Worm (Caenorhabditis elegans): ENCODE measurements around the gene set-17.

The set-17 gene

DNA sequence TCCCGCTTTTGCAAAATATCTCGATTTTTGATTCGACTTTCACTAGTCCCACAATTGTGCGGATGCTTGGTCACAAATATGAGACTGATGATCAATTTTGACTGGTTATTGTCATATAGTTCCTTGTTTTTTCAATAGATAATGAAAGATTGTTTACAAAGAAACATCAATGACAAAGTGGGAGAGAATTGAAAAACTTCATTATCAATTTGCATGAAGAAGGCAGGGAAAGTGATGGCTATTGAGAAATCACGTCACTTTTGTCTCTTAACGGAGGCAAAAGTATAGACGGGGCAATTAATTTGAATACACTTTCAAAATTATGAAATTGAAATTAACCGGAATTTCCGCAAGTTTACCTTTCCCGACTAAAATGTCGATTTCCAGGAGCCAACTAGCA, 17.1 kb downstream of the set-17 start:
- TF ChIP-seq unc-39 (tag; optimal IDR thresholded peaks at IDR 0.05) (no peak), fos-1 (tag; optimal IDR thresholded peaks at IDR 0.05) (peak; percentile 4)

DNA sequence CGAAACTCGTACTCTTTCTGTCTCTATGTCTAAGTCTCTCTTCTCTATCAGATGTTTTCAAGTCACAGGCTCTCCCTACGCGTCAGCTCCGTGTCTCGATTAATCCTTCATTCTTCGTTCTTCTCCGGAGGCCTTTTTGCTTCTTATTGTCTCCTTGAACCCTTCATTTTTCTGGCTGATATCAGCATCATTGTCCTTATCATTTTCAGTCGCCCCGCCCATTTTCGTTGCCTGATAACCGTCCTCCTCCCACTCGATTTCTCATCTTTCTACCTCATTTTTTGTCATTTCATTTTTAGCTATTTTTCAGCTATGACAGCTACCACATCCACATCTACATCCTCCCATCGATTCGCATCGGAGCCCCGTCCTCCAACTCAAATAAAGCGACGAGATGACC, 18.1 kb downstream of the set-17 start, which contains the start of gene B0457.6:
Gene B0457.6, plus strand, starts transcription at position 284 of the 400 bp plus-strand sequence.
- TF ChIP-seq nhr-11 (tag; optimal IDR thresholded peaks at IDR 0.05), result no peak
- TF ChIP-seq mbf-1 (tag; optimal IDR thresholded peaks at IDR 0.05), result no peak
- TF ChIP-seq unc-55 (GFP tag; optimal IDR thresholded peaks at IDR 0.05), result peak; percentile 24
- peak; percentile 61 for TF ChIP-seq fos-1 (tag; optimal IDR thresholded peaks at IDR 0.05)

DNA sequence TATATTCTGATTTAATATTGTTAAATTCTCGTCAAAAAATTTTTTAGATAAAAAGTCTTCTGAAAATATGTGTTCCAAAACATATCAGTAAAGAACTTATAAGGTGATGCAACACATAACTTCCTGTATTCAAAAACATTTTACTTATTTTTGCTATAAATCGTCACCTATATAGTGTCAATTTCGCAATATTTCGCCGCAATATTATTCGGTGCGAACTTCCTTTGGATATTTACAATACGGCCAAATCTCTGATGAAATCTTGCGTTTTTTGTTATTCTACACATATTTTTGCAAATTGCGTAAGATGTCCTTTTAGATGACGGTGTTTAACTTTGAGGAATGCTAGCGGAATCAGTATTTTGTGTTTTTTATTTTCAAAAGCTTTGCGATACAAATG, 18.8 kb downstream of the set-17 start:
- TF ChIP-seq nhr-6 (tag; optimal IDR thresholded peaks at IDR 0.05) (no peak), ceh-16 (tag; optimal IDR thresholded peaks at IDR 0.05) (no peak), unc-39 (tag; optimal IDR thresholded peaks at IDR 0.05) (no peak), nhr-12 (tag; optimal IDR thresholded peaks at IDR 0.05) (no peak), F13H6.1 (tag; optimal IDR thresholded peaks at IDR 0.05) (no peak), skn-1 (tag; optimal IDR thresholded peaks at IDR 0.05) (no peak), nhr-77 (tag; optimal IDR thresholded peaks at IDR 0.05) (no peak), mab-5 (tag; optimal IDR thresholded peaks at IDR 0.05) (no peak), nhr-25 (tag; optimal IDR thresholded peaks at IDR 0.05) (no peak), ztf-11 (tag; optimal IDR thresholded peaks at IDR 0.05) (no peak), fos-1 (tag; optimal IDR thresholded peaks at IDR 0.05) (no peak), mbf-1 (tag; optimal IDR thresholded peaks at IDR 0.05) (no peak)

DNA sequence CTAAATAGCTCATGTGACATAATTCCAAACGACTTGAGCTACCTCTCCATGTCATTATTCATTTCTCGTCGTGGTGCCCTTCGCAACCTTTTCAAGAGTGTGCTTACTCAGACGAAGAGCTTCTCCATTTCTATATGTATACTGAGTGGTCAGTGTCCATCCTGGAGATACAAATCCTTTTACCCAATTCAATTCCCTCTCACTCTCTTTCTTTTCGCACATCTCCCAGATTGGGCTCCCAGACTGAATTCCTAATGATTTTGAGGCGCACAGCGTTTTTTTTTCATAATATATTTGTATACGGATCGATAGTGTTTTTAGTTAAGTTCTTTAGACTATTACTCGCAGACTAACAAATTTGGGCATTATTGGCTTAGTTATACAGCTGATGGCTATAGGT, 19.3 kb downstream of the set-17 start:
- TF ChIP-seq lsy-2 (tag; optimal IDR thresholded peaks at IDR 0.05) (no peak), blmp-1 (tag; optimal IDR thresholded peaks at IDR 0.05; ENCODE audit: insufficient read depth) (no peak), elt-3 (tag; optimal IDR thresholded peaks at IDR 0.05) (no peak), nhr-21 (tag; optimal IDR thresholded peaks at IDR 0.05) (no peak), nhr-12 (tag; optimal IDR thresholded peaks at IDR 0.05) (no peak), sma-3 (GFP tag; optimal IDR thresholded peaks at IDR 0.05) (no peak), nhr-25 (tag; optimal IDR thresholded peaks at IDR 0.05) (no peak), F13H6.1 (tag; optimal IDR thresholded peaks at IDR 0.05) (no peak), ztf-1 (GFP tag; conservative IDR thresholded peaks at IDR 0.05) (no peak), gmeb-1 (tag; optimal IDR thresholded peaks at IDR 0.05) (no peak), egl-27 (tag; optimal IDR thresholded peaks at IDR 0.05) (no peak), crh-2 (tag; optimal IDR thresholded peaks at IDR 0.05) (no peak)

DNA sequence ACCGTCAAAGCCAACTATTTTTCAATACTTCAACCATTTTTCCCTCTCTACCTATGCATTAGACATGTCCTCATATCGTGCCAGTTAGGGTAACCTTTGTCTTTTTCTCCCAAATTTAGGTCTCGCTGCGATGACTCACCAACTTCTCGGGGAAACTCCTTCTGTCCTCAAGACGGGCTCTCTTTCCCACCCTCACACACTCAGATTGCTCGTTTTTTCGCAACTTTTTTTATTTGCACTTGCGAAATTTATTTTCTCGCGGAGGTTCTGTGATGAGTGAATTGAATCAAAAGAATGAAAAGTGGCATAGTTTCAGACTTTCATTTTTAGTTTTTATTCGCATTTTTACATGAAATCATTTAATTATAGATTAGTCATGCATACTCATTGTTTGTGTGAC, 20.0 kb downstream of the set-17 start:
- TF ChIP-seq R02D3.7 (tag; optimal IDR thresholded peaks at IDR 0.05) (no peak), fos-1 (tag; optimal IDR thresholded peaks at IDR 0.05) (peak; percentile 72), nhr-23 (tag; optimal IDR thresholded peaks at IDR 0.05) (no peak)

DNA sequence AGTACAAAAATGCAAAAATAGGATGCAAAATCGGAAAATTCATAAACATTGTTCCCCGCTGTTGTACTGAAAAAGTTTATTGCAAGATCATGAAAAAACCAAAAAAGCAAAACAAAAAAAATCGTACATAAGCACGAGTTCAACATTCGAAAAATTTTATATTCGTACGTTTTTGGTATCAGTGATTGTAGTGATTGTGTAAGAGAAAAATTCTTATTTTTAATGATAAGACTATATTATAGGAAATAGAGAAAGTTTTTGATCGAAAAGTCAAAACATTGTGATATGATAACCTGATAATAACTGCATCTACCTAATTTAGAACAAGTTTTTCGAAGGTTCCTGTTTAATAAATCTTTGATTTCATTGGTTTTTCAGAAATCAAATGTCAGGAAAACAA, 22.9 kb downstream of the set-17 start:
- TF ChIP-seq lin-39 (tag; optimal IDR thresholded peaks at IDR 0.05) (no peak), fos-1 (tag; optimal IDR thresholded peaks at IDR 0.05) (peak; percentile 46), nhr-11 (tag; optimal IDR thresholded peaks at IDR 0.05) (no peak), blmp-1 (tag; optimal IDR thresholded peaks at IDR 0.05; ENCODE audit: insufficient read depth) (peak; percentile 10)

DNA sequence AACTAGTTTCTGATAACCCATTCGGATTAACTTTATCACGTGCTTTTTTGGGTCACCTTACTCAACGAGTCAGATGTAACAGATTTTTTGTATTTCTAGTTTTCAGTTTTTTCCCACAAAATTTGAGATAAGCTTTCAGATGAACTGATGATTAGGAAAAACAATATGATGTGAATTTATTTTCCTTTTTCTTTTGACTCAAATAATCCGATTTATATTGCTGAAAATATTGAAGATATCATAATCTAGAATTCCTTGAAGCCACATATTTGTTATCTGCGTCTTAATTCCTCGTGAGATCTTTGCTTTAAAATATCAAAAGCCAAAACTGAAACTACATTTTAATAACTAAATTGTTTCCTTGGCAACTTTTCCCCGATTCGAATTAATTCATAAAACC, 23.6 kb downstream of the set-17 start:
- TF ChIP-seq alr-1 (tag; optimal IDR thresholded peaks at IDR 0.05), result no peak
- no peak for TF ChIP-seq nhr-23 (tag; optimal IDR thresholded peaks at IDR 0.05)
- TF ChIP-seq nhr-25 (tag; optimal IDR thresholded peaks at IDR 0.05), result no peak
- no peak for TF ChIP-seq egl-27 (tag; optimal IDR thresholded peaks at IDR 0.05)
- no peak for TF ChIP-seq nhr-11 (tag; optimal IDR thresholded peaks at IDR 0.05)
- TF ChIP-seq lin-11 (tag; optimal IDR thresholded peaks at IDR 0.05), result no peak
- TF ChIP-seq C34F6.9 (tag; optimal IDR thresholded peaks at IDR 0.05), result no peak
- TF ChIP-seq mdl-1 (tag; optimal IDR thresholded peaks at IDR 0.05), result no peak

All from whole organism, L2 larva.